Fruit fly (Drosophila melanogaster) whole organism: Measurements from ENCODE around the gene RpS7.

Source experiments
- pan ChIP-seq: fragments of >200 bp; optimal IDR thresholded peaks from 2 replicates; lab custom pipeline; 2017
- usp ChIP-seq: fragments of >200 bp; optimal IDR thresholded peaks from 2 replicates; lab custom pipeline; 2017; ENCODE audit warnings: missing biosample characterization, missing genetic modification characterization, mixed read lengths

dm6 chr3R:30189836-30190235, 19.0 kb downstream of the RpS7 start:
- TF ChIP-seq pan (lab: Kevin White, UChicago) (no peak), usp (no peak)
